Worm (Caenorhabditis elegans) whole organism, mixed stage, embryonic: ENCODE results near the gene dct-6.

Experiments
- bed-3 ChIP-seq: fragments of 200-800 bp; sonication (Bioruptor generic); optimal IDR thresholded peaks from 3 replicates; lab custom pipeline; 2018; ENCODE audit warnings: mild to moderate bottlenecking, missing genetic modification characterization, moderate library complexity, missing compliant biosample characterization
- blmp-1 ChIP-seq: fragments of 150-350 bp; optimal IDR thresholded peaks from 2 replicates; lab custom pipeline; 2014; ENCODE audit warnings: missing biosample characterization, missing genetic modification characterization
- ceh-39 ChIP-seq: fragments of 150-350 bp; optimal IDR thresholded peaks from 2 replicates; lab custom pipeline; 2014; ENCODE audit warnings: missing biosample characterization, missing genetic modification characterization
- ceh-43 ChIP-seq: fragments of 200-800 bp; sonication (Bioruptor generic); optimal IDR thresholded peaks from 2 replicates; lab custom pipeline; 2018; ENCODE audit warnings: mild to moderate bottlenecking, missing genetic modification characterization, moderate library complexity, missing compliant biosample characterization
- ces-1 ChIP-seq: fragments of 150-350 bp; optimal IDR thresholded peaks from 2 replicates; lab custom pipeline; 2014; ENCODE audit warnings: missing biosample characterization, missing genetic modification reagents, missing genetic modification characterization
- cnd-1 ChIP-seq: fragments of 200-800 bp; sonication (Bioruptor generic); optimal IDR thresholded peaks from 2 replicates; lab custom pipeline; 2018; ENCODE audit warnings: mild to moderate bottlenecking, missing genetic modification characterization, missing compliant biosample characterization
- drap-1 ChIP-seq: fragments of 200-800 bp; sonication (Bioruptor generic); optimal IDR thresholded peaks from 3 replicates; lab custom pipeline; 2018; ENCODE audit warnings: mild to moderate bottlenecking, missing genetic modification characterization, missing compliant biosample characterization
- elt-1 ChIP-seq: sonication (generic microtip); optimal IDR thresholded peaks from 2 replicates; lab custom pipeline; 2017; ENCODE audit warnings: missing genetic modification characterization, mild to moderate bottlenecking, missing compliant biosample characterization, antibody characterized with exemption, moderate library complexity, borderline replicate concordance; ENCODE audit not compliant: insufficient read depth
- elt-3 ChIP-seq: fragments of 150-350 bp; optimal IDR thresholded peaks from 2 replicates; lab custom pipeline; 2014; ENCODE audit warnings: missing biosample characterization, missing genetic modification characterization
- flh-1 ChIP-seq: fragments of 200-800 bp; sonication (Bioruptor generic); optimal IDR thresholded peaks from 2 replicates; lab custom pipeline; 2018; ENCODE audit warnings: mild to moderate bottlenecking, missing genetic modification characterization, moderate library complexity, missing compliant biosample characterization
- ham-2 ChIP-seq: fragments of 200-800 bp; sonication (Bioruptor generic); optimal IDR thresholded peaks from 2 replicates; lab custom pipeline; 2018; ENCODE audit warnings: mild to moderate bottlenecking, missing genetic modification characterization, missing compliant biosample characterization
- hlh-1 ChIP-seq: fragments of 150-350 bp; optimal IDR thresholded peaks from 2 replicates; lab custom pipeline; 2014; ENCODE audit warnings: missing biosample characterization, missing genetic modification reagents, missing genetic modification characterization
- lin-13 ChIP-seq: fragments of 150-350 bp; optimal IDR thresholded peaks from 2 replicates; lab custom pipeline; 2014; ENCODE audit warnings: missing biosample characterization, missing genetic modification characterization
- lin-32 ChIP-seq: fragments of 200-800 bp; sonication (Bioruptor generic); optimal IDR thresholded peaks from 2 replicates; lab custom pipeline; 2018; ENCODE audit warnings: mild to moderate bottlenecking, missing genetic modification characterization, missing compliant biosample characterization
- lsy-2 ChIP-seq: fragments of 150-350 bp; optimal IDR thresholded peaks from 2 replicates; lab custom pipeline; 2014; ENCODE audit warnings: missing biosample characterization, missing genetic modification characterization
- mab-5 ChIP-seq: fragments of 150-350 bp; optimal IDR thresholded peaks from 2 replicates; lab custom pipeline; 2014; ENCODE audit warnings: missing biosample characterization, missing genetic modification characterization
- mep-1 ChIP-seq: fragments of 150-350 bp; optimal IDR thresholded peaks from 2 replicates; lab custom pipeline; 2017; ENCODE audit warnings: missing biosample characterization, missing genetic modification reagents, missing genetic modification characterization, inconsistent platforms
- mls-2 ChIP-seq: sonication (generic microtip); optimal IDR thresholded peaks from 2 replicates; lab custom pipeline; 2016; ENCODE audit warnings: mild to moderate bottlenecking, missing genetic modification characterization, moderate library complexity, missing compliant biosample characterization
- nhr-12 ChIP-seq: fragments of 150-350 bp; optimal IDR thresholded peaks from 2 replicates; lab custom pipeline; 2014; ENCODE audit warnings: missing biosample characterization, missing genetic modification characterization
- nhr-2 ChIP-seq: fragments of 150-350 bp; optimal IDR thresholded peaks from 2 replicates; lab custom pipeline; 2014; ENCODE audit warnings: missing biosample characterization, missing genetic modification characterization
- nhr-237 ChIP-seq: fragments of 150-350 bp; optimal IDR thresholded peaks from 2 replicates; lab custom pipeline; 2014; ENCODE audit warnings: missing biosample characterization, missing genetic modification characterization
- nhr-28 ChIP-seq: fragments of 150-350 bp; optimal IDR thresholded peaks from 2 replicates; lab custom pipeline; 2014; ENCODE audit warnings: missing biosample characterization, missing genetic modification characterization
- nhr-76 ChIP-seq: sonication (generic microtip); optimal IDR thresholded peaks from 2 replicates; lab custom pipeline; 2017; ENCODE audit warnings: missing biosample characterization, missing genetic modification characterization
- pha-4 ChIP-seq: fragments of 150-350 bp; optimal IDR thresholded peaks from 2 replicates; lab custom pipeline; 2018; ENCODE audit warnings: missing biosample characterization, missing genetic modification reagents, missing genetic modification characterization
- sem-2 ChIP-seq: fragments of 200-800 bp; sonication (Bioruptor generic); optimal IDR thresholded peaks from 2 replicates; lab custom pipeline; 2018; ENCODE audit warnings: mild to moderate bottlenecking, missing genetic modification characterization, missing compliant biosample characterization
- snpc-4 ChIP-seq: fragments of 150-350 bp; optimal IDR thresholded peaks from 2 replicates; lab custom pipeline; 2014; ENCODE audit warnings: missing biosample characterization, missing genetic modification characterization
- sptf-1 ChIP-seq: sonication (generic microtip); optimal IDR thresholded peaks from 2 replicates; lab custom pipeline; 2017; ENCODE audit warnings: mild to moderate bottlenecking, missing genetic modification characterization, moderate library complexity, missing compliant biosample characterization
- tbx-8 ChIP-seq: fragments of 200-800 bp; sonication (Bioruptor generic); optimal IDR thresholded peaks from 2 replicates; lab custom pipeline; 2018; ENCODE audit warnings: mild to moderate bottlenecking, missing genetic modification characterization, moderate library complexity, missing compliant biosample characterization
- unc-39 ChIP-seq: fragments of 150-350 bp; optimal IDR thresholded peaks from 2 replicates; lab custom pipeline; 2014; ENCODE audit warnings: missing biosample characterization, missing genetic modification characterization
- unc-62 ChIP-seq: fragments of 150-350 bp; optimal IDR thresholded peaks from 2 replicates; lab custom pipeline; 2014; ENCODE audit warnings: missing biosample characterization, missing genetic modification reagents, missing genetic modification characterization
- zip-8 ChIP-seq: fragments of 150-350 bp; optimal IDR thresholded peaks from 2 replicates; lab custom pipeline; 2014; ENCODE audit warnings: missing biosample characterization, missing genetic modification characterization

The dct-6 gene

DNA sequence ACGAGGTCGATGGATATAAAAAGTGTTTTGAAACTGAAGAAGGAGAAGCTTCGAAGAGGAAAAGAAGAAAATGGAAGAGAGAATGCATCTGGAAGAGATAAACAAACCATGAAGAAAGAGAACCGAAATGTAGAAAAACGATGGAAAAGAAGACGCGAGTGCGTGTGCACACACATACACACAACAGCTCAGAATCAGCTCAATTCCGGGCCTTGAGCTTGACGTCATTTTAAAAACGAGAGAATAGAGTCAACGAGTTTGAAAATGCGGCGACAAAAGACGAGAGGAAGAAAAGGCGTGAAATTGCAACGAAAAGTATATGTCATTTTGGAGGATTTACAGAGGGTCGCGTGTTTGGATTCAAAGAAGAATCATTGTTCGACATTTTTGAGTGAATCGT lies 33.4 kb downstream of the dct-6 start:
- peak; percentile 24 for TF ChIP-seq ces-1 (GFP tag; lab: Kevin White, UChicago)
- TF ChIP-seq nhr-28 (tag; lab: Kevin White, UChicago) = no peak

DNA sequence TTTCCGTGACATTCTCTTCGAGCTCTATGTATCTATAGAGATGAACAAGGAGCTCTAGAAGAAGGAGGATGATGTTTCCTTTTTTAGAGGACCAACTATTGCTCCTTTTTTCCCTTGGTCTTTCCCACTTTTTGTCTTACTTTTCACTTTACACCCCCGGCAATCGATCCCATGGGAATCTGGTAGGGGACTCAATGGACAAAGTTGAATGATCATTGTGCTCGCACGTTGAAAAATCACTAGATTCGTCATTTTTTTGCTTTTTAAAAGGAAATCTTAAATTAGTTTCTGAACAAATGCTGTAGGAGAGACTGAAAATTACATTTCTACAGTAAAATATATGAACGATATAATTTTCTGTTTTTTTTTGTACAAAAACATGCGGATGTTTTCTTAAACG lies 35.8 kb downstream of the dct-6 start:
- no peak for TF ChIP-seq mab-5 (tag; lab: Kevin White, UChicago)
- no peak for TF ChIP-seq nhr-12 (tag; lab: Kevin White, UChicago)
- no peak for TF ChIP-seq nhr-76
- no peak for TF ChIP-seq lin-32 (GFP tag; lab: Kevin White, UChicago)
- no peak for TF ChIP-seq ceh-39 (tag; lab: Kevin White, UChicago)
- no peak for TF ChIP-seq nhr-237 (tag; lab: Kevin White, UChicago)
- TF ChIP-seq drap-1 (GFP tag; lab: Kevin White, UChicago) = no peak
- no peak for TF ChIP-seq blmp-1
- no peak for TF ChIP-seq elt-1 (tag; lab: Kevin White, UChicago)
- no peak for TF ChIP-seq elt-3 (tag; lab: Kevin White, UChicago)
- no peak for TF ChIP-seq zip-8
- TF ChIP-seq flh-1 = no peak
- no peak for TF ChIP-seq mls-2 (tag; lab: Kevin White, UChicago)
- TF ChIP-seq ceh-43 (GFP tag; lab: Kevin White, UChicago) = no peak
- no peak for TF ChIP-seq nhr-2 (tag; lab: Kevin White, UChicago)
- no peak for TF ChIP-seq tbx-8 (GFP tag; lab: Kevin White, UChicago)
- no peak for TF ChIP-seq sptf-1 (tag; lab: Kevin White, UChicago)
- no peak for TF ChIP-seq unc-62

DNA sequence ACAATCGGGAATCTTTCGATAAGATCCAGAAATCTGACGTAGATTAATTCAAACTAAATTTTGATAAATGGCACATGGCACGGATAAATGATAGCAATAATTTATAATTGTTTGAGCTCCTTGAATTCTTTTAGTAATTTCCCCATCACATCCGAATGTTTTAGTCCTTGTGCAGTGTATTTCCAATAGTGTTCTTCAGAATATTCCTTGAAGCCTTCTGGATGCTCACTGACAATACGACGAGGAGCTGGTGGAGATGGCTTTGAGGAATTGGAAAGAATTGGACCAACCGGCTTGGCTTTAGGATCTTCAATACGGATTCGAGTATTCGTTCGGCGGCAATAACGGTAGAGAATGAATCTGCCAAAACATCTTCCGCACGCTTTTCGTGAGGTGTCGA lies 40.2 kb downstream of the dct-6 start:
- TF ChIP-seq nhr-12 (tag; lab: Kevin White, UChicago) (no peak), snpc-4 (tag; lab: Kevin White, UChicago) (no peak), blmp-1 (no peak), ham-2 (GFP tag; lab: Kevin White, UChicago) (no peak), mep-1 (tag; lab: Kevin White, UChicago) (no peak), nhr-76 (no peak), lin-13 (tag; lab: Kevin White, UChicago) (no peak), hlh-1 (no peak), elt-3 (tag; lab: Kevin White, UChicago) (no peak), unc-62 (no peak), lsy-2 (no peak), flh-1 (no peak), bed-3 (no peak)

DNA sequence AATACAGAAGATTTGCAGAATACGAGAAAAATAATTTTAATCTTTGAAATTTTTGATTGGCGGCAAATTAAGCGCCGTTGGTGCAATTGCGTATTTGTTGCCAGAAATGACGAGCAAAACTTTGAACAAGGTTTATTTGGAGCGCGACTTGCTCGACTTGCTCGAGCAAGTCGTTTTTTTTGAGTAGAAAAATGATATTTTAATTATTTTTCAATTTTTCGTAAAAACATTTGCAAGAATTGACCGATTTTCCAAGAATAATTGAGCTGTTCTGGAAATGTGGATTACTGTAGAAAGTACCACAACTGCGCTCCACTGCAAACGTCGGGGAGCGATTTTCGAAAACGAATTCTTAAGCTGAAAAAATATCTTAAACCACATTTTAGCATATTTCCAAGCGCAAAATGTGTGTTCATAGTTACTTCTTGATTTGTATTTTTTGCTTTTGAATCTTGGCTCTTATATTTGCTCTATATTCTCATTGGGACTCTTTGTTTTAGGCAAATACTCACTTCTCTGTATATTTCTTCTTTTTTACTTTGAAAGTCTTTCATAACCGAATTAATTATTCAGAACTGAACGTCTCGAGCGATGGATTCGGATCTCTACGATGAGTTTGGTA lies 42.9 kb downstream of the dct-6 start, which contains the start of the genes gcna-1 and eftu-2:
Gene gcna-1 (minus strand): TSS at position 96 of the 622 bp plus-strand sequence.
Gene eftu-2 (plus strand): TSS at position 572 of the 622 bp plus-strand sequence.
- TF ChIP-seq nhr-28 (tag; lab: Kevin White, UChicago) (no peak), sem-2 (GFP tag; lab: Kevin White, UChicago) (no peak), lsy-2 (peak; percentile 92), sptf-1 (tag; lab: Kevin White, UChicago) (no peak), drap-1 (GFP tag; lab: Kevin White, UChicago) (no peak)

DNA sequence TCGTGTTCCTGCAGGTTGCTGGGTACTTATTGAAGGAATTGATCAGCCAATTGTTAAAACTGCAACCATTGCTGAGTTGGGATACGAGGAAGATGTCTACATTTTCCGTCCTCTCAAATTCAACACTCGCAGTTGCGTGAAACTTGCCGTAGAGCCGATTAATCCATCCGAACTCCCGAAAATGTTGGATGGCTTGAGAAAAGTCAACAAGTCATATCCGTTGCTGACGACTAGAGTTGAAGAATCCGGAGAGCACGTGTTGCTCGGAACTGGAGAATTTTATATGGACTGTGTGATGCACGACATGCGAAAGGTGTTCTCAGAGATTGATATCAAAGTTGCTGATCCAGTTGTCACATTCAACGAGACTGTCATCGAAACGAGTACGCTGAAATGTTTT lies 45.1 kb downstream of the dct-6 start:
- no peak for TF ChIP-seq ces-1 (GFP tag; lab: Kevin White, UChicago)
- TF ChIP-seq nhr-12 (tag; lab: Kevin White, UChicago) = no peak
- TF ChIP-seq mep-1 (tag; lab: Kevin White, UChicago) = no peak
- no peak for TF ChIP-seq tbx-8 (GFP tag; lab: Kevin White, UChicago)
- no peak for TF ChIP-seq unc-39
- no peak for TF ChIP-seq cnd-1
- no peak for TF ChIP-seq sem-2 (GFP tag; lab: Kevin White, UChicago)
- TF ChIP-seq pha-4 (tag; lab: Kevin White, UChicago) = no peak
- TF ChIP-seq elt-1 (tag; lab: Kevin White, UChicago) = no peak
- TF ChIP-seq nhr-28 (tag; lab: Kevin White, UChicago) = no peak
